Fruit fly (Drosophila melanogaster) whole organism, pupa: ENCODE data around the gene Pex23.

Experiments
- CG12605 ChIP-seq: fragments of 200-800 bp; sonication (Bioruptor generic); IDR thresholded peaks from 2 replicates; pipeline ENCODE4 v1.3.6; 2022; ENCODE audit warnings: missing biosample characterization, missing genetic modification characterization
- CG13204 ChIP-seq: fragments of 200-800 bp; sonication (Bioruptor generic); optimal IDR thresholded peaks from 2 replicates; lab custom pipeline; 2018; ENCODE audit warnings: missing biosample characterization, mild to moderate bottlenecking, missing genetic modification characterization, moderate library complexity
- CG15710 ChIP-seq: fragments of 200-800 bp; sonication (Bioruptor generic); optimal IDR thresholded peaks from 2 replicates; lab custom pipeline; 2018; ENCODE audit warnings: missing biosample characterization, mild to moderate bottlenecking, missing genetic modification characterization, moderate library complexity
- CG34367 ChIP-seq: fragments of 200-800 bp; sonication (Bioruptor generic); optimal IDR thresholded peaks from 2 replicates; lab custom pipeline; 2018; ENCODE audit warnings: missing biosample characterization, mild to moderate bottlenecking, missing genetic modification characterization
- CG4496 ChIP-seq: fragments of 200-800 bp; sonication (Bioruptor generic); IDR thresholded peaks from 3 replicates; pipeline ENCODE4 v1.3.6; 2022; ENCODE audit warnings: missing biosample characterization, missing genetic modification characterization
- CG8159 ChIP-seq: fragments of 200-800 bp; sonication (Bioruptor generic); optimal IDR thresholded peaks from 3 replicates; lab custom pipeline; 2018; ENCODE audit warnings: missing biosample characterization, mild to moderate bottlenecking, missing genetic modification characterization, moderate library complexity
- D1 ChIP-seq: fragments of 200-800 bp; sonication (Bioruptor generic); optimal IDR thresholded peaks from 2 replicates; lab custom pipeline; 2018; ENCODE audit warnings: missing biosample characterization, mild to moderate bottlenecking, missing genetic modification characterization, moderate library complexity
- EcR ChIP-seq: fragments of 200-800 bp; sonication (Bioruptor generic); optimal IDR thresholded peaks from 3 replicates; lab custom pipeline; 2019; ENCODE audit warnings: missing biosample characterization, missing genetic modification characterization, mild to moderate bottlenecking, moderate library complexity, missing genetic modification reagents
- Ets98B ChIP-seq: fragments of 200-800 bp; sonication (Bioruptor generic); IDR thresholded peaks from 2 replicates; pipeline ENCODE4 v1.3.6; 2022; ENCODE audit warnings: missing biosample characterization, missing genetic modification characterization
- fd96Ca ChIP-seq: fragments of 200-800 bp; sonication (Bioruptor generic); IDR thresholded peaks from 3 replicates; pipeline ENCODE4 v1.3.6; 2022; ENCODE audit warnings: missing biosample characterization, missing genetic modification characterization
- gl ChIP-seq: fragments of 200-800 bp; sonication (Bioruptor generic); optimal IDR thresholded peaks from 2 replicates; lab custom pipeline; 2018; ENCODE audit warnings: missing biosample characterization, mild to moderate bottlenecking, missing genetic modification characterization

DNA sequence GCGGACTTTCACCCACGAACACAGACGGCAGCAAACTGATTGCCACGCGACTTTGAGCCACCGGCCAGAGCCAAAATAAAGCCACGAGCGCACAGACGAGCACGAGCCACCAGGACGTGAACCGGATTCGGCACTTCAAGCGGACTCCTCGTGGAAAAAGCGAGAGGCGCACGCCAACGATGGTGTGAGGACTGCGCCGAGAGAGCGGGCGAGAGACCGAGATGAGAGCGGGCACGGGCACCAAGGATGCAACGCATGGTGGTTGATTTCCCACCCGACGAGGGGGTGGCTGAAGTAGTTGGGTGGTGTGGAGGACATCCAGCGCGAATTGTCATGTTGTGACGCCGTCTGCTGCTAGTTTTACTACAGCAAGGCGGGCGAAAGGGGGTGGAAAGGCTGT lies 6.8 kb downstream of the Pex23 start, which contains the start of gene gogo:
- TF ChIP-seq EcR (GFP tag; lab: Kevin White, UChicago) (no peak), D1 (no peak), gl (tag; lab: Kevin White, UChicago) (no peak), CG13204 (GFP tag; lab: Kevin White, UChicago) (no peak), CG4496 (no peak), CG12605 (GFP tag; lab: Robert Waterston, UW) (no peak), CG8159 (tag; lab: Kevin White, UChicago) (no peak), CG34367 (tag; lab: Kevin White, UChicago) (no peak), fd96Ca (no peak), Ets98B (no peak), CG15710 (no peak)
